Worm (Caenorhabditis elegans): ENCODE measurements around the gene T22B2.1.

ce11 chrX:3973534-3973933 is 47.7 kb downstream of the T22B2.1 start, which contains the start of gene C16B8.4:
- TF ChIP-seq nhr-237 (tag; optimal IDR thresholded peaks at IDR 0.05), result no peak
- TF ChIP-seq aly-2 (tag; optimal IDR thresholded peaks at IDR 0.05), result no peak
- TF ChIP-seq fos-1 (tag; optimal IDR thresholded peaks at IDR 0.05), result no peak
- TF ChIP-seq egl-27 (tag; optimal IDR thresholded peaks at IDR 0.05), result no peak
- TF ChIP-seq eor-1 (tag; optimal IDR thresholded peaks at IDR 0.05), result no peak
- TF ChIP-seq nhr-11 (tag; optimal IDR thresholded peaks at IDR 0.05), result no peak
- no peak for TF ChIP-seq nfya-1 (tag; optimal IDR thresholded peaks at IDR 0.05; ENCODE audit: insufficient read depth)
- no peak for TF ChIP-seq lin-39 (tag; optimal IDR thresholded peaks at IDR 0.05)
- no peak for TF ChIP-seq ztf-4 (tag; optimal IDR thresholded peaks at IDR 0.05)
